Worm (Caenorhabditis elegans) whole organism, late embryonic: ENCODE results near the gene nspc-7.

Source experiments
- C08G9.2 ChIP-seq: sonication (generic microtip); optimal IDR thresholded peaks from 2 replicates; lab custom pipeline; 2016; ENCODE audit warnings: mild to moderate bottlenecking, missing genetic modification characterization, moderate library complexity, missing compliant biosample characterization
- C38D4.7 ChIP-seq: fragments of 200-800 bp; sonication (Bioruptor generic); optimal IDR thresholded peaks from 2 replicates; lab custom pipeline; 2018; ENCODE audit warnings: mild to moderate bottlenecking, missing genetic modification characterization, moderate library complexity, missing compliant biosample characterization
- F13H6.1 ChIP-seq: sonication (generic microtip); optimal IDR thresholded peaks from 2 replicates; lab custom pipeline; 2016; ENCODE audit warnings: missing genetic modification characterization, missing compliant biosample characterization
- T23F11.4 ChIP-seq: fragments of 200-800 bp; sonication (Bioruptor generic); optimal IDR thresholded peaks from 2 replicates; lab custom pipeline; 2018; ENCODE audit warnings: mild to moderate bottlenecking, missing genetic modification characterization, missing compliant biosample characterization
- Y22D7AL.16 ChIP-seq: sonication (generic microtip); optimal IDR thresholded peaks from 2 replicates; lab custom pipeline; 2016; ENCODE audit warnings: missing genetic modification characterization, missing compliant biosample characterization
- ama-1 ChIP-seq: fragments of 150-350 bp; optimal IDR thresholded peaks from 2 replicates; lab custom pipeline; 2014
- ceh-18 ChIP-seq: sonication (generic microtip); optimal IDR thresholded peaks from 2 replicates; lab custom pipeline; 2016; ENCODE audit warnings: missing genetic modification characterization, missing compliant biosample characterization
- ceh-19 ChIP-seq: fragments of 200-800 bp; sonication (Bioruptor generic); optimal IDR thresholded peaks from 2 replicates; lab custom pipeline; 2018; ENCODE audit warnings: mild to moderate bottlenecking, missing genetic modification characterization, missing compliant biosample characterization
- ceh-30 ChIP-seq: fragments of 150-350 bp; optimal IDR thresholded peaks from 2 replicates; lab custom pipeline; 2014; ENCODE audit warnings: missing biosample characterization, missing genetic modification characterization
- ceh-31 ChIP-seq: sonication (generic microtip); optimal IDR thresholded peaks from 2 replicates; lab custom pipeline; 2016; ENCODE audit warnings: missing genetic modification characterization, missing compliant biosample characterization
- ceh-34 ChIP-seq: sonication (generic microtip); optimal IDR thresholded peaks from 2 replicates; lab custom pipeline; 2016; ENCODE audit warnings: mild to moderate bottlenecking, missing genetic modification characterization, missing compliant biosample characterization
- ceh-6 ChIP-seq: fragments of 200-800 bp; sonication (Bioruptor generic); optimal IDR thresholded peaks from 2 replicates; lab custom pipeline; 2018; ENCODE audit warnings: mild to moderate bottlenecking, missing genetic modification characterization, missing compliant biosample characterization
- dve-1 ChIP-seq: sonication (generic microtip); optimal IDR thresholded peaks from 2 replicates; lab custom pipeline; 2017; ENCODE audit warnings: antibody characterized with exemption, mild to moderate bottlenecking, missing genetic modification characterization, missing compliant biosample characterization
- elt-4 ChIP-seq: sonication (generic microtip); optimal IDR thresholded peaks from 2 replicates; lab custom pipeline; 2016; ENCODE audit warnings: missing genetic modification characterization, missing compliant biosample characterization
- eyg-1 ChIP-seq: sonication (generic microtip); optimal IDR thresholded peaks from 2 replicates; lab custom pipeline; 2016; ENCODE audit warnings: missing genotype, missing genetic modification characterization, missing compliant biosample characterization
- fax-1 ChIP-seq: sonication (generic microtip); optimal IDR thresholded peaks from 2 replicates; lab custom pipeline; 2016; ENCODE audit warnings: missing genotype, missing genetic modification characterization, missing compliant biosample characterization
- hlh-13 ChIP-seq: fragments of 200-800 bp; sonication (Bioruptor generic); optimal IDR thresholded peaks from 2 replicates; lab custom pipeline; 2018; ENCODE audit warnings: mild to moderate bottlenecking, missing genetic modification characterization, missing compliant biosample characterization
- hlh-15 ChIP-seq: sonication (generic microtip); optimal IDR thresholded peaks from 2 replicates; lab custom pipeline; 2016; ENCODE audit warnings: missing genetic modification characterization, missing compliant biosample characterization
- hlh-30 ChIP-seq: sonication (generic microtip); optimal IDR thresholded peaks from 2 replicates; lab custom pipeline; 2017; ENCODE audit warnings: antibody characterized with exemption, missing genetic modification characterization, missing compliant biosample characterization; ENCODE audit not compliant: insufficient read depth
- hlh-8 ChIP-seq: sonication (generic microtip); optimal IDR thresholded peaks from 2 replicates; lab custom pipeline; 2016; ENCODE audit warnings: missing genotype, missing genetic modification characterization, missing compliant biosample characterization
- lin-11 ChIP-seq: fragments of 200-800 bp; sonication (Bioruptor generic); optimal IDR thresholded peaks from 2 replicates; lab custom pipeline; 2018; ENCODE audit warnings: mild to moderate bottlenecking, missing genetic modification characterization, missing compliant biosample characterization
- mec-3 ChIP-seq: sonication (generic microtip); optimal IDR thresholded peaks from 2 replicates; lab custom pipeline; 2016; ENCODE audit warnings: borderline replicate concordance, missing genetic modification characterization, missing compliant biosample characterization
- nfya-1 ChIP-seq: sonication (generic microtip); optimal IDR thresholded peaks from 2 replicates; lab custom pipeline; 2017; ENCODE audit warnings: missing genetic modification characterization, mild to moderate bottlenecking, missing compliant biosample characterization, antibody characterized with exemption, moderate library complexity
- nhr-11 ChIP-seq: fragments of 150-350 bp; optimal IDR thresholded peaks from 2 replicates; lab custom pipeline; 2014; ENCODE audit warnings: missing biosample characterization, missing genetic modification characterization
- nhr-232 ChIP-seq: sonication (generic microtip); optimal IDR thresholded peaks from 2 replicates; lab custom pipeline; 2016; ENCODE audit warnings: missing genetic modification characterization, missing compliant biosample characterization
- odd-2 ChIP-seq: sonication (generic microtip); optimal IDR thresholded peaks from 2 replicates; lab custom pipeline; 2017; ENCODE audit warnings: antibody characterized with exemption, mild to moderate bottlenecking, missing genetic modification characterization, missing compliant biosample characterization
- pag-3 ChIP-seq: sonication (generic microtip); optimal IDR thresholded peaks from 2 replicates; lab custom pipeline; 2016; ENCODE audit warnings: missing compliant biosample characterization, missing genetic modification characterization, borderline replicate concordance
- pax-1 ChIP-seq: fragments of 150-350 bp; optimal IDR thresholded peaks from 2 replicates; lab custom pipeline; 2014; ENCODE audit warnings: missing biosample characterization, missing genetic modification characterization
- pha-2 ChIP-seq: sonication (generic microtip); optimal IDR thresholded peaks from 2 replicates; lab custom pipeline; 2017; ENCODE audit warnings: mild to moderate bottlenecking, missing genetic modification characterization, missing compliant biosample characterization
- pha-4 ChIP-seq: fragments of 150-350 bp; optimal IDR thresholded peaks from 2 replicates; lab custom pipeline; 2018; ENCODE audit warnings: missing biosample characterization, missing genetic modification reagents, missing genetic modification characterization
- pros-1 ChIP-seq: fragments of 150-350 bp; optimal IDR thresholded peaks from 2 replicates; lab custom pipeline; 2014; ENCODE audit warnings: missing biosample characterization, missing genetic modification reagents, missing genetic modification characterization
- ref-2 ChIP-seq: sonication (generic microtip); optimal IDR thresholded peaks from 2 replicates; lab custom pipeline; 2016; ENCODE audit warnings: missing genetic modification characterization, missing compliant biosample characterization
- rnt-1 ChIP-seq: sonication (generic microtip); optimal IDR thresholded peaks from 2 replicates; lab custom pipeline; 2016; ENCODE audit warnings: missing genetic modification characterization, missing compliant biosample characterization
- sox-2 ChIP-seq: fragments of 200-800 bp; sonication (Bioruptor generic); IDR thresholded peaks from 2 replicates; pipeline ENCODE4 v1.3.6; 2022; ENCODE audit warnings: missing genetic modification reagents, missing genetic modification characterization, missing compliant biosample characterization
- sox-4 ChIP-seq: sonication (generic microtip); optimal IDR thresholded peaks from 2 replicates; lab custom pipeline; 2017; ENCODE audit warnings: mild to moderate bottlenecking, missing genetic modification characterization, inconsistent platforms, missing compliant biosample characterization
- tbx-2 ChIP-seq: sonication (generic microtip); optimal IDR thresholded peaks from 2 replicates; lab custom pipeline; 2016; ENCODE audit warnings: missing genetic modification characterization, missing compliant biosample characterization
- tbx-7 ChIP-seq: sonication (generic microtip); optimal IDR thresholded peaks from 2 replicates; lab custom pipeline; 2016; ENCODE audit warnings: missing genotype, missing genetic modification characterization, missing compliant biosample characterization
- ttx-3 ChIP-seq: sonication (generic microtip); optimal IDR thresholded peaks from 2 replicates; lab custom pipeline; 2016; ENCODE audit warnings: missing genetic modification reagents, missing genetic modification characterization, missing compliant biosample characterization
- unc-42 ChIP-seq: sonication (generic microtip); optimal IDR thresholded peaks from 2 replicates; lab custom pipeline; 2016; ENCODE audit warnings: missing genotype, missing genetic modification characterization, missing compliant biosample characterization
- zip-5 ChIP-seq: sonication (generic microtip); optimal IDR thresholded peaks from 2 replicates; lab custom pipeline; 2016; ENCODE audit warnings: missing genetic modification characterization, missing compliant biosample characterization
- ztf-16 ChIP-seq: sonication (generic microtip); optimal IDR thresholded peaks from 2 replicates; lab custom pipeline; 2017; ENCODE audit warnings: missing genetic modification characterization, missing compliant biosample characterization

The nspc-7 gene

DNA sequence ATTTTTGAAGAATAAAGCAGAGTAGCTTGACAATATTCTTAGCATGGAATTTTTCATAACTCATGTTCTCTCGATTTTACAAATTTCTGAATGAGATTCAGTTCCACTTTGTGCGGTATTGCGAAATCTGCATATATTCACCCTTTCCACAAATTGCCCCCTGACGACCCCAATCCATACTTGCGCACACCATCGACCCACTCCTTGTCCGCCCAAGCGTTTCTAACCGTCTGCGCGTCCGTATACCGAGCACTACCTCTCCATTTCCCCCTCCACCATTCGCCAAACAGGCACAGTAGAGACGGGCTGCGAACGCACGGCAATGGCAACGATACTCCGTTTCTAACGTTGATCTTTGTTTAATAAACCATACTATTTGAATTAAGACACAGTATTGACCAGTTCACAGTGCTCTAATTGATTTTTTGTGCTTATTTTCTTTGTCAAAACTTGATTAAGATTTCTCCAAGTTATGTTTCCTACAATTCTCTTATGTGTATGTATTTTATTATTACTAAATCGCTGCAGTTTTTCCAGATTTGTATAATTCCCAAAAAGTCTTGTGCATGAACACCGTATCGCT lies 15.0 kb downstream of the nspc-7 start, which contains the start of gene utx-1 (continued):
- no peak for TF ChIP-seq nhr-232 (tag; lab: Kevin White, UChicago)
- TF ChIP-seq ceh-34, result peak; percentile 44
- TF ChIP-seq hlh-13 (GFP tag; lab: Kevin White, UChicago), result no peak
- TF ChIP-seq pag-3, result no peak
- peak; percentile 43 for TF ChIP-seq tbx-2
- no peak for TF ChIP-seq ttx-3
- peak; percentile 19 for TF ChIP-seq ztf-16 (tag; lab: Kevin White, UChicago)
- TF ChIP-seq pha-2 (tag; lab: Kevin White, UChicago), result no peak
- TF ChIP-seq, all 69 proteins: peak for 16

DNA sequence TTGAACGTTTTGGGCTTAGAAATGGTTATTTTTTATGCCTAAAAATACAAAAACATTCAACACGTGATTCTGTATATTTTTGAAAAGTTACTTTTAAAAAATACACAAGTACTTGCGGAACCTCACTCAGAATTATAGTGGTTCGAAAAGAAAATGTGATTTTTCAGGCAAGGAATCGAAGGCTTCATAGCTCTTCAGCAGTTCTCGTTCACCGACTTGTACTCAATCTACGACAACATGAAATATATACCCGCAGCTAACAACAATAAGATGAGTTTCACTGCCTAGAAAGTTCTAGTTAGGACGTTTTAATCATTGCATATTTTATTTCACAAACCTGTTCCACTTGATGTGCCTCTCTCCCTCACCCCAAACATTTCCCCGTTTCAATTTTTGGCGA lies 20.9 kb downstream of the nspc-7 start:
- TF ChIP-seq pha-4, result no peak
- no peak for TF ChIP-seq fax-1 (tag; lab: Kevin White, UChicago)
- no peak for TF ChIP-seq ceh-6 (GFP tag; lab: Kevin White, UChicago)
- no peak for TF ChIP-seq zip-5
- TF ChIP-seq nhr-232 (tag; lab: Kevin White, UChicago), result no peak
- TF ChIP-seq hlh-8 (tag; lab: Kevin White, UChicago), result no peak

DNA sequence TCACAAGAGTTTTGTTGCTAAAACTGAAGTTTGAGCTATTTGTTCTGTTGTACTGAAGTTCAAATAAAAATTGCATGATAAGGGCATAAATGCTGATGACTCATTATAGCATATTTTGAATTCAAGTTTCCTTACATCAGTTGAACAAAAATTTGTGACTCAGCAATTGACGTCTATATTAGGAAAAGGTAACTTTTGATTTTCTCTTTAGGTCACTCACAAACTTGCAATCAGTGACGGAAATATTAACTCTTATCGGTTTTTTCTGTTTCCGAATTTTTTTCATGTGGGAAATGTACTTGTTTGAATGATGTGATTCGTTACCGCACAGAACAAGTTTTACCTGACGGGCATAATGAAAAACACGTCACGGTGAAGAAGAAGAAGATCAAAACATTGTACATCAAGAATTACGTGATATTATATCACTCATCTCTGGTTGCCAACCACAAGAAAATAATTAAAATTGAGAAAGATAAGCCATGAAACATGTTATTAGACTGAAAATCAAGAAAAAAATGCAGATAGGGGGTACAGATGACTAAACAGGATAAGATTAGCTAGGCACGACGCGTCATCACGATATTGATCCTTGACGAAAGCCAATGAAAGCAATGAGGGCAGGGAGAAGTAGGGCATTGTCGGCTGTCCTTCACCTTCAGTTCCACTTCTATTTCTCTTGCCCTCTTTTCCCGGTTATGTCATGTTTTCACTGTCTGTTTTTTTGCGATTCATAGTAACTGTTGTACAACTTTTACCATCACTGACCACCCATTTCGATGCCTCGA lies 22.2 kb downstream of the nspc-7 start:
- no peak for TF ChIP-seq ztf-16 (tag; lab: Kevin White, UChicago)
- no peak for TF ChIP-seq hlh-30 (tag; lab: Kevin White, UChicago)
- TF ChIP-seq sox-4 (tag; lab: Kevin White, UChicago), result no peak
- no peak for TF ChIP-seq pha-2 (tag; lab: Kevin White, UChicago)
- TF ChIP-seq pros-1 (tag; lab: Kevin White, UChicago), result no peak
- TF ChIP-seq, all 69 proteins: peak for 0

DNA sequence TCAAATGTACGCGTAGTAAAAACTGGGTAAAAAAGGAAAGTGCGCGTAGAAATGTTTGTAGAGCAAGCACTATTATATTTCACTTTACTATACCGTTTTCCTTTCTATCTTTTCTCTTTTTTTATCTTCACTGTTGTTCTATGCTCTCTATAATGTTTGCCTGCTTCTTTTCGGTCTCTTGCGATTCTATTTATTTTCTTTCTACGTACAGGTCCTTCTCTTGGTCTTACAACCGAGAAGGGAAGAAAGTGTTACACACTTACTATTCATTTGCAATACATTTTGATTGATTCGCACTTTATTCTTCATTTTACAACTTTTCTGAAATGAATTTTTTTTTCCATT lies 22.8 kb downstream of the nspc-7 start:
- TF ChIP-seq dve-1 (tag; lab: Kevin White, UChicago) (peak; percentile 9), pax-1 (peak; percentile 37), F13H6.1 (no peak), T23F11.4 (GFP tag; lab: Kevin White, UChicago) (no peak)
- TF ChIP-seq, all 69 proteins: peak for 2

DNA sequence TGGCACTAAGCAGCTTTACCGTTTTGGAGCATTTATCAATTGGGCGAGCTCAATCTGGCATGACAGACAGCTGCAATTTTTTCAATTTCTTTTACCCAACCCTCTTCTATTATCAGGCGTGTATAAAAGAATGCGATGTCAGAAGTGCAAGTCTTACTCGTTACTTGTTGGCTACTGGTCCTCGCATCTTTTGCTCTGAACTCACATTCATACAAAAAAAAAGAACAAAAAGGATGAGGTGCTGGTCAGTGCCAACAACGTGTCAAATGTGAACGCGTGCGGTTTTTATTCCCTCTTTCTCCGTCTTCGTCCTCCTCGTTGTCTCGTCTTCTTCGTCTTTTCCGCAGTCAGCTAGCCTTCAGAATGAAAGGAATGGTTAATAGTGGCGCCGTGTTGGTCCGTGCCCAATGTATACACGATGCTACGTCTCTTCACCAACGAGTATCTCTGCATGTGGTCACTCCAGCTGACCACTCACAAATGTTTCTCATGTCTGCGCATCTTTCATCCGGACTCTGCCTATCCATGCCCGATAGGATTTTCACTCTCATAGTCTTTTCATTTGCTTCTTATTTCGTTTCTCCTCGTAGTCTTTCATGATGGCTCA lies 24.3 kb downstream of the nspc-7 start:
- TF ChIP-seq unc-42, result no peak
- TF ChIP-seq ttx-3, result no peak
- no peak for TF ChIP-seq ref-2 (tag; lab: Kevin White, UChicago)
- TF ChIP-seq zip-5, result no peak
- TF ChIP-seq ama-1 (lab: Kevin White, UChicago), result no peak
- no peak for TF ChIP-seq T23F11.4 (GFP tag; lab: Kevin White, UChicago)
- TF ChIP-seq sox-4 (tag; lab: Kevin White, UChicago), result no peak
- TF ChIP-seq F13H6.1, result peak; percentile 86
- no peak for TF ChIP-seq tbx-7
- no peak for TF ChIP-seq C08G9.2 (tag; lab: Kevin White, UChicago)
- no peak for TF ChIP-seq sox-2
- TF ChIP-seq ceh-30 (tag; lab: Kevin White, UChicago), result no peak
- TF ChIP-seq lin-11 (tag; lab: Kevin White, UChicago), result no peak
- TF ChIP-seq pax-1, result no peak
- TF ChIP-seq ceh-31 (tag; lab: Kevin White, UChicago), result peak; percentile 71
- no peak for TF ChIP-seq hlh-8 (tag; lab: Kevin White, UChicago)
- TF ChIP-seq fax-1 (tag; lab: Kevin White, UChicago), result no peak
- peak; percentile 86 for TF ChIP-seq nfya-1 (tag; lab: Kevin White, UChicago)
- no peak for TF ChIP-seq ceh-6 (GFP tag; lab: Kevin White, UChicago)
- peak; percentile 32 for TF ChIP-seq rnt-1 (tag; lab: Kevin White, UChicago)
- no peak for TF ChIP-seq eyg-1 (tag; lab: Kevin White, UChicago)
- TF ChIP-seq odd-2, result no peak
- no peak for TF ChIP-seq elt-4
- TF ChIP-seq nhr-232 (tag; lab: Kevin White, UChicago), result no peak
- TF ChIP-seq ceh-18 (tag; lab: Kevin White, UChicago), result peak; percentile 2
- no peak for TF ChIP-seq hlh-15 (tag; lab: Kevin White, UChicago)
- no peak for TF ChIP-seq C38D4.7 (GFP tag; lab: Kevin White, UChicago)
- peak; percentile 39 for TF ChIP-seq ceh-19 (GFP tag; lab: Kevin White, UChicago)
- TF ChIP-seq nhr-11 (tag; lab: Kevin White, UChicago), result no peak
- no peak for TF ChIP-seq Y22D7AL.16
- no peak for TF ChIP-seq mec-3 (tag; lab: Kevin White, UChicago)
